Fruit fly (Drosophila melanogaster) whole organism, embryonic: ENCODE data around the gene scyl.

Experiments
- ATbp ChIP-seq: fragments of 200-800 bp; sonication (Bioruptor generic); optimal IDR thresholded peaks from 2 replicates; lab custom pipeline; 2017; ENCODE audit warnings: missing biosample characterization, mild to moderate bottlenecking, missing genetic modification characterization, missing genetic modification reagents
- Ada2b ChIP-seq: fragments of 200-800 bp; sonication (Bioruptor generic); IDR thresholded peaks from 2 replicates; pipeline ENCODE4 v1.3.6; 2022; ENCODE audit warnings: missing biosample characterization, missing genetic modification characterization
- Atf6 ChIP-seq: fragments of 200-800 bp; sonication (Bioruptor generic); IDR thresholded peaks from 2 replicates; pipeline ENCODE4 v1.3.6; 2022; ENCODE audit warnings: missing biosample characterization, missing genetic modification characterization
- Bgb ChIP-seq: fragments of 200-800 bp; sonication (Bioruptor generic); IDR thresholded peaks from 2 replicates; pipeline ENCODE4 v1.3.6; 2022; ENCODE audit warnings: missing biosample characterization, missing genetic modification characterization; ENCODE audit not compliant: partially characterized antibody
- CG10321 ChIP-seq: fragments of 200-800 bp; sonication (Bioruptor generic); IDR thresholded peaks from 2 replicates; pipeline ENCODE4 v1.3.6; 2022; ENCODE audit warnings: missing biosample characterization, missing genetic modification characterization
- CG11696 ChIP-seq: fragments of 200-800 bp; sonication (Bioruptor generic); IDR thresholded peaks from 2 replicates; pipeline ENCODE4 v1.3.6; 2022; ENCODE audit warnings: missing biosample characterization, missing genetic modification characterization
- CG12219 ChIP-seq: fragments of 200-800 bp; sonication (Bioruptor generic); optimal IDR thresholded peaks from 3 replicates; lab custom pipeline; 2018; ENCODE audit warnings: missing biosample characterization, mild to moderate bottlenecking, missing genetic modification characterization
- CG12659 ChIP-seq: fragments of 200-800 bp; sonication (Bioruptor generic); optimal IDR thresholded peaks from 3 replicates; lab custom pipeline; 2017; ENCODE audit warnings: mild to moderate bottlenecking, missing biosample characterization, missing genetic modification reagents, missing genetic modification characterization
- CG15073 ChIP-seq: fragments of 200-800 bp; sonication (Bioruptor generic); optimal IDR thresholded peaks from 2 replicates; lab custom pipeline; 2016; ENCODE audit warnings: missing biosample characterization, missing genetic modification characterization
- CG15269 ChIP-seq: fragments of 200-800 bp; sonication (Bioruptor generic); optimal IDR thresholded peaks from 2 replicates; lab custom pipeline; 2018; ENCODE audit warnings: missing biosample characterization, mild to moderate bottlenecking, missing genetic modification characterization, moderate library complexity
- CG17359 ChIP-seq: fragments of 200-800 bp; sonication (Bioruptor generic); optimal IDR thresholded peaks from 3 replicates; lab custom pipeline; 2018; ENCODE audit warnings: missing biosample characterization, mild to moderate bottlenecking, missing genetic modification characterization, moderate library complexity
- CG18262 ChIP-seq: fragments of 200-800 bp; optimal IDR thresholded peaks from 3 replicates; lab custom pipeline; 2019; ENCODE audit warnings: missing biosample characterization, mild to moderate bottlenecking, missing genetic modification characterization, moderate library complexity
- CG2199 ChIP-seq: fragments of 200-800 bp; sonication (Bioruptor generic); IDR thresholded peaks from 3 replicates; pipeline ENCODE4 v1.3.6; 2022; ENCODE audit warnings: missing biosample characterization, missing genetic modification characterization
- CG30431 ChIP-seq: fragments of 200-800 bp; sonication (Bioruptor generic); optimal IDR thresholded peaks from 2 replicates; lab custom pipeline; 2017; ENCODE audit warnings: missing biosample characterization, missing genetic modification characterization
- CG4360 ChIP-seq: fragments of 200-800 bp; sonication (Bioruptor generic); IDR thresholded peaks from 2 replicates; pipeline ENCODE4 v1.3.6; 2022; ENCODE audit warnings: missing biosample characterization, missing genetic modification characterization
- CG6683 ChIP-seq: fragments of 200-800 bp; sonication (Bioruptor generic); optimal IDR thresholded peaks from 2 replicates; lab custom pipeline; 2017; ENCODE audit warnings: missing biosample characterization, mild to moderate bottlenecking, missing genetic modification characterization, missing genetic modification reagents
- CG8281 ChIP-seq: fragments of 200-800 bp; sonication (Bioruptor generic); optimal IDR thresholded peaks from 2 replicates; lab custom pipeline; 2018; ENCODE audit warnings: missing biosample characterization, mild to moderate bottlenecking, missing genetic modification characterization, moderate library complexity
- CG8765 ChIP-seq: fragments of 200-800 bp; sonication (Bioruptor generic); IDR thresholded peaks from 2 replicates; pipeline ENCODE4 v1.3.6; 2022; ENCODE audit warnings: missing biosample characterization, missing genetic modification characterization
- CG9797 ChIP-seq: fragments of 200-800 bp; sonication (Bioruptor generic); optimal IDR thresholded peaks from 3 replicates; lab custom pipeline; 2018; ENCODE audit warnings: missing biosample characterization, mild to moderate bottlenecking, missing genetic modification characterization
- CG9932 ChIP-seq: fragments of 200-800 bp; sonication (Bioruptor generic); IDR thresholded peaks from 2 replicates; pipeline ENCODE4 v1.3.6; 2022; ENCODE audit warnings: missing biosample characterization, missing genetic modification characterization
- Dll ChIP-seq: fragments of 200-800 bp; sonication (Bioruptor generic); IDR thresholded peaks from 4 replicates; pipeline ENCODE4 v1.3.6; 2022; ENCODE audit warnings: missing biosample characterization, missing genetic modification characterization; ENCODE audit not compliant: partially characterized antibody
- Elba2 ChIP-seq: fragments of 200-800 bp; sonication (Bioruptor generic); optimal IDR thresholded peaks from 3 replicates; lab custom pipeline; 2016; ENCODE audit warnings: missing biosample characterization, missing genetic modification characterization
- GATAe ChIP-seq: fragments of 200-800 bp; sonication (Bioruptor generic); conservative IDR thresholded peaks from 2 replicates; pipeline ENCODE4 v1.3.6; 2022; ENCODE audit warnings: missing biosample characterization, missing genetic modification characterization
- HLH54F ChIP-seq: fragments of 200-800 bp; sonication (Bioruptor generic); optimal IDR thresholded peaks from 3 replicates; lab custom pipeline; 2016; ENCODE audit warnings: missing biosample characterization, missing genetic modification characterization
- Hr39 ChIP-seq: fragments of >200 bp; optimal IDR thresholded peaks from 2 replicates; lab custom pipeline; 2017
- NC2α ChIP-seq: fragments of 200-800 bp; sonication (Bioruptor generic); optimal IDR thresholded peaks from 2 replicates; lab custom pipeline; 2016; ENCODE audit warnings: missing biosample characterization, missing genetic modification characterization
- NfI ChIP-seq: fragments of 200-800 bp; sonication (Bioruptor generic); optimal IDR thresholded peaks from 3 replicates; lab custom pipeline; 2018; ENCODE audit warnings: missing biosample characterization, mild to moderate bottlenecking, missing genetic modification characterization, moderate library complexity
- PHDP ChIP-seq: fragments of 200-800 bp; sonication (Bioruptor generic); optimal IDR thresholded peaks from 3 replicates; lab custom pipeline; 2018; ENCODE audit warnings: missing biosample characterization, mild to moderate bottlenecking, missing genetic modification characterization, moderate library complexity
- Pdp1 ChIP-seq, 2 experiments: fragments of 200-800 bp; sonication (Bioruptor generic); optimal IDR thresholded peaks; 3 replicates each; lab custom pipeline; 2016; ENCODE audit warnings: missing biosample characterization in 2 of 2, missing genetic modification characterization in 2 of 2, mild to moderate bottlenecking in 1 of 2, moderate library complexity in 1 of 2
- Ssrp ChIP-seq: fragments of 200-800 bp; sonication (Bioruptor generic); optimal IDR thresholded peaks from 2 replicates; lab custom pipeline; 2018; ENCODE audit warnings: missing biosample characterization, mild to moderate bottlenecking, missing genetic modification characterization, moderate library complexity
- Usf ChIP-seq: fragments of 200-800 bp; sonication (Bioruptor generic); optimal IDR thresholded peaks from 2 replicates; lab custom pipeline; 2017; ENCODE audit warnings: missing genotype, missing biosample characterization, missing genetic modification characterization
- abd-A ChIP-seq: fragments of 200-800 bp; sonication (Bioruptor generic); optimal IDR thresholded peaks from 3 replicates; lab custom pipeline; 2019; ENCODE audit warnings: missing biosample characterization, mild to moderate bottlenecking, missing genetic modification characterization, moderate library complexity
- ac ChIP-seq: fragments of 200-800 bp; sonication (Bioruptor generic); optimal IDR thresholded peaks from 3 replicates; lab custom pipeline; 2017; ENCODE audit warnings: missing biosample characterization, mild to moderate bottlenecking, missing genetic modification characterization
- aop ChIP-seq: fragments of 200-800 bp; sonication (Bioruptor generic); IDR thresholded peaks from 2 replicates; pipeline ENCODE4 v1.3.6; 2022; ENCODE audit warnings: missing biosample characterization, missing genetic modification characterization
- bowl ChIP-seq: fragments of 200-800 bp; sonication (Bioruptor generic); IDR thresholded peaks from 2 replicates; pipeline ENCODE4 v1.3.6; 2022; ENCODE audit warnings: missing biosample characterization, missing genetic modification characterization
- disco-r ChIP-seq: fragments of 200-800 bp; sonication (Bioruptor generic); optimal IDR thresholded peaks from 2 replicates; lab custom pipeline; 2016; ENCODE audit warnings: missing biosample characterization, missing genetic modification characterization
- ftz-f1 ChIP-seq: fragments of 200-800 bp; sonication (Bioruptor generic); optimal IDR thresholded peaks from 2 replicates; lab custom pipeline; 2016; ENCODE audit warnings: missing biosample characterization, missing genetic modification characterization
- fu2 ChIP-seq: fragments of 200-800 bp; sonication (Bioruptor generic); optimal IDR thresholded peaks from 2 replicates; lab custom pipeline; 2016; ENCODE audit warnings: missing biosample characterization, missing genetic modification characterization
- her ChIP-seq: fragments of 200-800 bp; sonication (Bioruptor generic); optimal IDR thresholded peaks from 2 replicates; lab custom pipeline; 2016; ENCODE audit warnings: missing biosample characterization, missing genetic modification characterization
- ind ChIP-seq: fragments of 200-800 bp; sonication (Bioruptor generic); optimal IDR thresholded peaks from 3 replicates; lab custom pipeline; 2016; ENCODE audit warnings: missing biosample characterization, missing genetic modification characterization
- kah ChIP-seq: fragments of 200-800 bp; sonication (Bioruptor generic); optimal IDR thresholded peaks from 2 replicates; lab custom pipeline; 2018; ENCODE audit warnings: missing biosample characterization, mild to moderate bottlenecking, missing genetic modification characterization
- lbe ChIP-seq: fragments of 200-800 bp; sonication (Bioruptor generic); optimal IDR thresholded peaks from 2 replicates; lab custom pipeline; 2016; ENCODE audit warnings: missing biosample characterization, mild to moderate bottlenecking, missing genetic modification characterization
- lola ChIP-seq, 3 experiments: fragments of >200 bp in 2 of 3; fragments of 200-800 bp in 1 of 3; sonication (Bioruptor generic) in 1 of 3; optimal IDR thresholded peaks; 2 replicates each; lab custom pipeline; 2017 to 2019; ENCODE audit warnings: missing biosample characterization in 3 of 3, missing genetic modification characterization in 3 of 3, mild to moderate bottlenecking in 1 of 3, moderate library complexity in 1 of 3
- maf-S ChIP-seq: fragments of 200-800 bp; sonication (Bioruptor generic); optimal IDR thresholded peaks from 2 replicates; lab custom pipeline; 2016; ENCODE audit warnings: missing biosample characterization, missing genetic modification characterization
- mirr ChIP-seq: fragments of 200-800 bp; sonication (Bioruptor generic); optimal IDR thresholded peaks from 3 replicates; lab custom pipeline; 2018; ENCODE audit warnings: missing biosample characterization, mild to moderate bottlenecking, missing genetic modification characterization
- peb ChIP-seq: fragments of 200-800 bp; sonication (Bioruptor generic); IDR thresholded peaks from 2 replicates; pipeline ENCODE4 v1.3.6; 2022; ENCODE audit warnings: missing biosample characterization, missing genetic modification characterization
- ranshi ChIP-seq: fragments of 200-800 bp; sonication (Bioruptor generic); IDR thresholded peaks from 2 replicates; pipeline ENCODE4 v1.3.6; 2022; ENCODE audit warnings: missing biosample characterization, missing genetic modification characterization
- salm ChIP-seq: fragments of 200-800 bp; sonication (Bioruptor generic); optimal IDR thresholded peaks from 2 replicates; lab custom pipeline; 2018; ENCODE audit warnings: missing biosample characterization, mild to moderate bottlenecking, missing genetic modification characterization
- shn ChIP-seq: fragments of 200-800 bp; sonication (Bioruptor generic); optimal IDR thresholded peaks from 3 replicates; lab custom pipeline; 2016; ENCODE audit warnings: missing biosample characterization, missing genetic modification characterization
- sim ChIP-seq: fragments of 200-800 bp; sonication (Bioruptor generic); IDR thresholded peaks from 2 replicates; pipeline ENCODE4 v1.3.6; 2022; ENCODE audit warnings: missing biosample characterization, missing genetic modification characterization
- slp2 ChIP-seq: fragments of 200-800 bp; sonication (Bioruptor generic); optimal IDR thresholded peaks from 2 replicates; lab custom pipeline; 2016; ENCODE audit warnings: missing biosample characterization, missing genetic modification characterization
- usp ChIP-seq: fragments of >200 bp; optimal IDR thresholded peaks from 2 replicates; lab custom pipeline; 2017; ENCODE audit warnings: missing biosample characterization, missing genetic modification characterization

Gene scyl

DNA sequence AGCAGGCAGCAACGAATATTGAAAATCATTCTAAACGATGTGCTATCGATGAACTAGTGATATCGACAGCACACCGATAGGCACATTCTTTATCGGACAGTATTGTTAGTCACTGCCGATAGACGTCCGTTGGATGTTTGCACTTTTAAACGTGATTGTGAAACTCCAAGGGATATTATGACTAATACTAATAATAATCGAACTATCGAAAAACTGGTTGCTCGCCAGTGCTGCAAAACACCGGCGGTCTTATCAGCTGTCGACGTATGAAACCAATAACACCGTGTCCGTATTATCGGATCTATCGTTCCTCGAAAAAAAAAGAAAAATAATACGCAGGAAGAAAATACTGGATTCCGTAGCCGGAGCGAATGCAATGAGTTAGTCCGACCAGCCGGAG lies 41.6 kb upstream of the scyl start, which contains the start of the genes Ube3a and CG7600 (continued):
- TF ChIP-seq Dll (GFP tag; lab: Robert Waterston, UW): peak; percentile 98
- peak; percentile 24 for TF ChIP-seq HLH54F (GFP tag; lab: Kevin White, UChicago)
- no peak for TF ChIP-seq aop (GFP tag; lab: Robert Waterston, UW)
- TF ChIP-seq CG4360 (GFP tag; lab: Robert Waterston, UW): no peak
- TF ChIP-seq CG10321 (GFP tag; lab: Robert Waterston, UW): no peak
- no peak for TF ChIP-seq disco-r (GFP tag; lab: Kevin White, UChicago)
- no peak for TF ChIP-seq ind (GFP tag; lab: Kevin White, UChicago)
- TF ChIP-seq kah: peak; percentile 17
- peak; percentile 71 for TF ChIP-seq CG9797 (GFP tag; lab: Kevin White, UChicago)
- TF ChIP-seq bowl (GFP tag; lab: Robert Waterston, UW): no peak
- TF ChIP-seq CG15269: peak; percentile 21
- TF ChIP-seq CG12219: no peak
- TF ChIP-seq CG8281: no peak
- no peak for TF ChIP-seq ATbp (GFP tag; lab: Kevin White, UChicago)
- no peak for TF ChIP-seq maf-S (GFP tag; lab: Kevin White, UChicago)
- no peak for TF ChIP-seq Ssrp (tag; lab: Kevin White, UChicago)
- TF ChIP-seq CG12659: peak; percentile 88
- peak; percentile 81 for TF ChIP-seq lbe
- no peak for TF ChIP-seq ranshi (GFP tag; lab: Robert Waterston, UW)
- no peak for TF ChIP-seq usp (GFP tag; lab: Kevin White, UChicago)
- peak; percentile 36 for TF ChIP-seq fu2 (GFP tag; lab: Kevin White, UChicago)
- no peak for TF ChIP-seq CG2199 (GFP tag; lab: Robert Waterston, UW)
- peak; percentile 3 for TF ChIP-seq ac (GFP tag; lab: Kevin White, UChicago)
- TF ChIP-seq NC2α (GFP tag; lab: Kevin White, UChicago): no peak
- no peak for TF ChIP-seq CG8765 (GFP tag; lab: Robert Waterston, UW)
- TF ChIP-seq peb (GFP tag; lab: Robert Waterston, UW): no peak
- peak; percentile 60 for TF ChIP-seq Elba2
- peak; percentile 63 for TF ChIP-seq GATAe (GFP tag; lab: Robert Waterston, UW)
- TF ChIP-seq lola (GFP tag; optimal IDR thresholded peaks at IDR 0.05; lab: Kevin White, UChicago): peak in 1 of 3 experiments; percentile 22
- TF ChIP-seq salm (tag; lab: Kevin White, UChicago): peak; percentile 28
- TF ChIP-seq CG18262 (tag; lab: Kevin White, UChicago): peak; percentile 33
- peak; percentile 48 for TF ChIP-seq PHDP (tag; lab: Kevin White, UChicago)
- TF ChIP-seq CG6683: peak; percentile 23
- peak; percentile 36; the same call in 1 of the 2 replicates for TF ChIP-seq Atf6
- TF ChIP-seq mirr (GFP tag; lab: Kevin White, UChicago): peak; percentile 86
- peak; percentile 18; the same call in 1 of the 2 replicates for TF ChIP-seq sim
- TF ChIP-seq Pdp1 (GFP tag; optimal IDR thresholded peaks at IDR 0.05; lab: Kevin White, UChicago): peak in 1 of 2 experiments; percentile 83
- TF ChIP-seq CG30431 (GFP tag; lab: Kevin White, UChicago): no peak
- no peak for TF ChIP-seq Usf (GFP tag; lab: Kevin White, UChicago)
- TF ChIP-seq CG15073 (GFP tag; lab: Kevin White, UChicago): no peak
- no peak for TF ChIP-seq Hr39
- peak; percentile 100 for TF ChIP-seq Bgb (GFP tag; lab: Robert Waterston, UW)
- TF ChIP-seq slp2 (GFP tag; lab: Kevin White, UChicago): no peak
- TF ChIP-seq ftz-f1 (GFP tag; lab: Kevin White, UChicago): peak; percentile 33
- TF ChIP-seq CG11696 (GFP tag; lab: Robert Waterston, UW): no peak
- peak; percentile 94 for TF ChIP-seq abd-A (tag; lab: Kevin White, UChicago)
- peak; percentile 50 for TF ChIP-seq her (GFP tag; lab: Kevin White, UChicago)
- TF ChIP-seq NfI (GFP tag; lab: Kevin White, UChicago): peak; percentile 48
- peak; percentile 60 for TF ChIP-seq CG9932 (GFP tag; lab: Robert Waterston, UW)
- peak; percentile 75 for TF ChIP-seq CG17359 (tag; lab: Kevin White, UChicago)
- TF ChIP-seq Ada2b (GFP tag; lab: Robert Waterston, UW): no peak
- peak; percentile 34 for TF ChIP-seq shn (GFP tag; lab: Kevin White, UChicago)
